Worm (Caenorhabditis elegans) whole organism, L4 larva: ENCODE measurements around the gene str-109.

Experiments used
- D1046.2 ChIP-seq: fragments of 200-800 bp; sonication (Bioruptor generic); IDR thresholded peaks from 2 replicates; pipeline ENCODE4 v1.3.6; 2022; ENCODE audit warnings: missing genetic modification characterization, missing compliant biosample characterization
- F37D6.2 ChIP-seq: sonication (generic microtip); optimal IDR thresholded peaks from 2 replicates; lab custom pipeline; 2016; ENCODE audit warnings: mild to moderate bottlenecking, missing genetic modification characterization, missing compliant biosample characterization
- F49E8.2 ChIP-seq: sonication (generic microtip); optimal IDR thresholded peaks from 2 replicates; lab custom pipeline; 2016; ENCODE audit warnings: missing compliant biosample characterization, mild to moderate bottlenecking, missing genetic modification characterization, borderline replicate concordance
- T20F7.1 ChIP-seq: fragments of 200-800 bp; sonication (Bioruptor generic); optimal IDR thresholded peaks from 2 replicates; lab custom pipeline; 2018; ENCODE audit warnings: mild to moderate bottlenecking, missing genetic modification characterization, missing compliant biosample characterization
- aly-2 ChIP-seq: sonication (generic microtip); optimal IDR thresholded peaks from 2 replicates; lab custom pipeline; 2018; ENCODE audit warnings: missing biosample characterization, missing genetic modification characterization
- attf-4 ChIP-seq: sonication (generic microtip); optimal IDR thresholded peaks from 3 replicates; lab custom pipeline; 2017; ENCODE audit warnings: missing biosample characterization, missing genetic modification characterization
- ceh-28 ChIP-seq: fragments of 150-350 bp; optimal IDR thresholded peaks from 2 replicates; lab custom pipeline; 2014; ENCODE audit warnings: missing biosample characterization, missing genetic modification reagents, missing genetic modification characterization
- ceh-44 ChIP-seq: fragments of 200-800 bp; sonication (Bioruptor generic); IDR thresholded peaks from 2 replicates; pipeline ENCODE4 v1.3.6; 2022; ENCODE audit warnings: missing genetic modification reagents, missing genetic modification characterization, missing compliant biosample characterization
- cey-2 ChIP-seq: sonication (generic microtip); optimal IDR thresholded peaks from 3 replicates; lab custom pipeline; 2017; ENCODE audit warnings: missing genetic modification characterization, mild to moderate bottlenecking, missing compliant biosample characterization, antibody characterized with exemption, borderline replicate concordance; ENCODE audit not compliant: insufficient read depth
- dve-1 ChIP-seq: sonication (generic microtip); optimal IDR thresholded peaks from 2 replicates; lab custom pipeline; 2017; ENCODE audit warnings: antibody characterized with exemption, mild to moderate bottlenecking, missing genetic modification characterization, missing compliant biosample characterization; ENCODE audit not compliant: insufficient read depth
- hmg-1.1 ChIP-seq: fragments of 200-800 bp; sonication (Bioruptor generic); IDR thresholded peaks from 2 replicates; pipeline ENCODE4 v1.3.6; 2022; ENCODE audit warnings: missing genetic modification reagents, missing genetic modification characterization, missing compliant biosample characterization
- lim-7 ChIP-seq: fragments of 200-800 bp; sonication (Bioruptor generic); IDR thresholded peaks from 2 replicates; pipeline ENCODE4 v1.3.6; 2022; ENCODE audit warnings: missing genetic modification characterization, missing compliant biosample characterization
- lin-1 ChIP-seq: fragments of 200-800 bp; sonication (Bioruptor generic); IDR thresholded peaks from 2 replicates; pipeline ENCODE4 v1.3.6; 2022; ENCODE audit warnings: missing genetic modification reagents, missing genetic modification characterization, missing compliant biosample characterization
- lin-29 ChIP-seq: fragments of 200-800 bp; sonication (Bioruptor generic); IDR thresholded peaks from 2 replicates; pipeline ENCODE4 v1.3.6; 2022; ENCODE audit warnings: missing genetic modification reagents, missing genetic modification characterization, missing compliant biosample characterization
- lin-38 ChIP-seq: fragments of 200-800 bp; sonication (Bioruptor generic); IDR thresholded peaks from 2 replicates; pipeline ENCODE4 v1.3.6; 2022; ENCODE audit warnings: missing genetic modification reagents, missing genetic modification characterization, missing compliant biosample characterization
- madf-5 ChIP-seq, 2 experiments: fragments of 200-800 bp; sonication (Bioruptor generic); IDR thresholded peaks; 2 replicates each; pipeline ENCODE4 v1.3.6; 2022; ENCODE audit warnings: missing compliant biosample characterization in 2 of 2, missing genetic modification characterization in 2 of 2
- mdt-29 ChIP-seq: fragments of 200-800 bp; sonication (Bioruptor generic); IDR thresholded peaks from 2 replicates; pipeline ENCODE4 v1.3.6; 2022; ENCODE audit warnings: missing genetic modification reagents, missing genetic modification characterization, missing compliant biosample characterization
- mep-1 ChIP-seq: fragments of 150-350 bp; sonication (generic microtip); optimal IDR thresholded peaks from 3 replicates; lab custom pipeline; 2014; ENCODE audit warnings: missing biosample characterization, missing genetic modification characterization
- mes-2 ChIP-seq: sonication (generic microtip); optimal IDR thresholded peaks from 2 replicates; lab custom pipeline; 2016; ENCODE audit warnings: missing genotype, mild to moderate bottlenecking, missing genetic modification characterization, missing compliant biosample characterization; ENCODE audit not compliant: poor library complexity, severe bottlenecking
- mxl-3 ChIP-seq: fragments of 200-800 bp; sonication (Bioruptor generic); optimal IDR thresholded peaks from 2 replicates; lab custom pipeline; 2018; ENCODE audit warnings: mild to moderate bottlenecking, missing genetic modification characterization, missing compliant biosample characterization
- nhr-6 ChIP-seq: fragments of 150-350 bp; optimal IDR thresholded peaks from 2 replicates; lab custom pipeline; 2014; ENCODE audit warnings: missing biosample characterization, missing genetic modification characterization
- nhr-77 ChIP-seq: fragments of 150-350 bp; optimal IDR thresholded peaks from 2 replicates; lab custom pipeline; 2014; ENCODE audit warnings: missing biosample characterization, missing genetic modification characterization
- pha-4 ChIP-seq, 2 experiments: fragments of 150-350 bp in 1 of 2; fragments of 200-800 bp in 1 of 2; sonication (Bioruptor generic) in 1 of 2; IDR thresholded peaks in 1 of 2; optimal IDR thresholded peaks in 1 of 2; 2 replicates each; pipeline versions ENCODE4 v1.3.6 to Lab custom; 2014 to 2022; ENCODE audit warnings: missing genetic modification characterization in 2 of 2, missing genetic modification reagents in 2 of 2, missing biosample characterization in 1 of 2, missing compliant biosample characterization in 1 of 2
- snpc-1.2 ChIP-seq: fragments of 200-800 bp; sonication (Bioruptor generic); IDR thresholded peaks from 2 replicates; pipeline ENCODE4 v1.3.6; 2022; ENCODE audit warnings: missing genetic modification reagents, missing genetic modification characterization, missing compliant biosample characterization
- spr-3 ChIP-seq: fragments of 200-800 bp; sonication (Bioruptor generic); optimal IDR thresholded peaks from 2 replicates; lab custom pipeline; 2018; ENCODE audit warnings: mild to moderate bottlenecking, missing genetic modification characterization, missing compliant biosample characterization
- tag-97 ChIP-seq: fragments of 200-800 bp; sonication (Bioruptor generic); IDR thresholded peaks from 2 replicates; pipeline ENCODE4 v1.3.6; 2022; ENCODE audit warnings: missing genetic modification characterization, missing compliant biosample characterization
- unc-62 ChIP-seq, 3 experiments: fragments of 150-350 bp in 1 of 3; sonication (generic microtip); optimal IDR thresholded peaks in 2 of 3; peaks in 1 of 3; 1 replicate in 1 of 3; 2 replicates in 2 of 3; lab custom pipeline; 2014 to 2017; ENCODE audit warnings: missing biosample characterization in 3 of 3, missing genetic modification characterization in 3 of 3, missing genetic modification reagents in 3 of 3, missing genotype in 1 of 3
- zag-1 ChIP-seq: fragments of 150-350 bp; optimal IDR thresholded peaks from 2 replicates; lab custom pipeline; 2014; ENCODE audit warnings: missing biosample characterization, missing genetic modification characterization
- zip-2 ChIP-seq: fragments of 150-350 bp; optimal IDR thresholded peaks from 2 replicates; lab custom pipeline; 2014; ENCODE audit warnings: missing biosample characterization, missing genetic modification characterization
- ztf-7 ChIP-seq: fragments of 150-350 bp; optimal IDR thresholded peaks from 2 replicates; lab custom pipeline; 2014; ENCODE audit warnings: missing biosample characterization, missing genetic modification characterization

Gene str-109

DNA sequence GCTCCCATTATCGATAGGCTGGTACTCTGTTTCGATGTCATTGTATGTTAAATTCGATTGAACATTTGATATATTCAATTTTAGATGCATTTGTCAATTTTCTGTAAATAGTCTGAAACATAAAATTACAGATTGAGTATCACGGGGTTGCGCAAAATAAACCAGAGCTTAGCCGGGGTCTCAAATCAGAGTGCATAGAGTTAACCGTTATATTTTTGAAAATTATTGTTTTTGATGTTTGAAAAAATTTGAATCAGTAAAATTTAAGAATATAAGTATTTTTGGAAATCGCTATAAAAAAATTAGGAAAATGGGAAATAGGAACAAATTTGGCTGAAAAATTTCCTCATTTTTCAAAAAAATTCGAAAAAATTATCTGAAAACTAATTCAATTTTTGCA lies 2.4 kb downstream of the str-109 start, which contains the start of gene F10A3.17:
F10A3.17 (minus strand) TSS at position 101 of the 400 bp plus-strand sequence.
- TF ChIP-seq dve-1 (no peak), nhr-6 (no peak), lin-29 (GFP tag; lab: Robert Waterston, UW) (no peak), nhr-77 (tag; lab: Kevin White, UChicago) (no peak), madf-5 (GFP tag; IDR thresholded peaks at IDR 0.05; lab: Robert Waterston, UW) (no peak), T20F7.1 (GFP tag; lab: Kevin White, UChicago) (no peak), mep-1 (tag; lab: Kevin White, UChicago) (no peak), F49E8.2 (tag; lab: Kevin White, UChicago) (no peak), mes-2 (tag; lab: Kevin White, UChicago) (no peak), ceh-28 (no peak), ztf-7 (no peak), lin-38 (GFP tag; lab: Robert Waterston, UW) (no peak), zip-2 (tag; lab: Kevin White, UChicago) (no peak), mdt-29 (GFP tag; lab: Robert Waterston, UW) (no peak), hmg-1.1 (no peak), spr-3 (GFP tag; lab: Kevin White, UChicago) (no peak), lim-7 (GFP tag; lab: Robert Waterston, UW) (no peak)

DNA sequence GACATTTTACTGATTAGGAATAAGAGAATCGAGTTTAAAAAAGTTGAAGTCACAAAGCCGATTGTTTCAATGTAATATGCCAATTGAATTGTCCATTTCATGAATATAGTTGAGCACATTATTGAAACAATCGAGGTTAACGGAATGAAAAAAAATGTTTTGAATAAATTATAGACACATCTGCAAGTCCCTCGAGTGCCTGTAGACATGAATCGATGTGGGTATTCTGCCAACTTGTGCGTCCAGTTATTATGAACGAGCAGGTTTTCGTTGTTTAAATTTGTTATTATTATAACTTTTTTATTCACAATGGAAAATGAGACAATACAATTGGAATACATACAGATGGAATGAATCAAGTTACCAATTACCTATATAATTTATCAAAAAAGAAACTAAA lies 3.6 kb downstream of the str-109 start, which contains the start of gene str-99:
str-99 (minus strand) TSS at position 101 of the 400 bp plus-strand sequence.
- no peak for TF ChIP-seq zip-2 (tag; lab: Kevin White, UChicago)
- TF ChIP-seq unc-62 (GFP tag; optimal IDR thresholded peaks at IDR 0.05 in 1 of 2; lab: Kevin White, UChicago): peak in 1 of 2 experiments; percentile 39
- TF ChIP-seq unc-62 (tag; optimal IDR thresholded peaks at IDR 0.05; lab: Kevin White, UChicago): no peak

DNA sequence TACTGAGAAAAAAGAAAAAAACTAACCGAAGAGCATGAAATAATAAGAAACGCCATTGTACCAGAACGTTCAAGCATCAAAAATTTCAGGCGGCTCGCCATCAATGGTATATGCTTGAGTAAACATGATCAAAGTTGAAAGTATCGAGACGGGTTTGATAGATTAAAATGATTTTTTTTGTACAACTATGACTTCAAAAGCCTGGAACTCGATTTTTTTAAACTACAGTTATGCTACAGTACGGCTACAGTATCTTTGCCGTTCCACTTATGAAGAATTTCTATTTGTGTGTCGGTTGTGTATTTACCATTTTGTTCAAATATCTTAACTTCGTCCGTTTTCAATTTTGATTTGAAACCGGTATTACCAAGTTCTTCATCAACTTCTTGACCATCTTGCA lies 6.9 kb downstream of the str-109 start, which contains the start of gene str-97:
str-97 (minus strand) TSS at position 101 of the 400 bp plus-strand sequence.
- TF ChIP-seq pha-4 (GFP tag; IDR thresholded peaks at IDR 0.05; lab: Robert Waterston, UW) (no peak), pha-4 (tag; optimal IDR thresholded peaks at IDR 0.05; lab: Kevin White, UChicago) (no peak), unc-62 (GFP tag; optimal IDR thresholded peaks at IDR 0.05 in 1 of 2; lab: Kevin White, UChicago) (peak in 1 of 2 experiments; percentile 62), unc-62 (tag; optimal IDR thresholded peaks at IDR 0.05; lab: Kevin White, UChicago) (no peak)

DNA sequence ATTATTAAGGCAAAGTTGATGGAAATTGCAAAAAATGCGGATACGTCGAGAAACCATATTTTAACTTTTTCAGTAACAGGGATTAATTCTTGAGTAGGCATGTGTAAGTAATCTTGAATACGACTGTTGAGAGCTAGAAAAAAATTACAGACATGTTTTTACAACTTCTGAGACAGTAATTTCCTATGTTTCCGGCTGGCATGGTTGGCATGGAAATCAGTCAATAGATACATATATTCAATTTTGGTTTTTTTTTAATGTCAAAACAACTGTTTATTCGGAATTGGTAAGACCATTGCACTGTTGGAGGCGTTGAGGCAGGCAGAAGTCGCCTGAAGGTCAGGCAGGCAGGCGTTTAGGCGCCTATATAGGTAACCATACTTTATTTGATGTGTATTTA lies 8.6 kb downstream of the str-109 start, which contains the start of gene str-254:
str-254 (minus strand) TSS at position 101 of the 400 bp plus-strand sequence.
- TF ChIP-seq attf-4 (tag; lab: Kevin White, UChicago) (no peak), ceh-44 (no peak), nhr-77 (tag; lab: Kevin White, UChicago) (no peak), F37D6.2 (tag; lab: Kevin White, UChicago) (no peak), cey-2 (tag; lab: Kevin White, UChicago) (no peak), tag-97 (GFP tag; lab: Robert Waterston, UW) (no peak), snpc-1.2 (GFP tag; lab: Robert Waterston, UW) (no peak), mes-2 (tag; lab: Kevin White, UChicago) (no peak)

DNA sequence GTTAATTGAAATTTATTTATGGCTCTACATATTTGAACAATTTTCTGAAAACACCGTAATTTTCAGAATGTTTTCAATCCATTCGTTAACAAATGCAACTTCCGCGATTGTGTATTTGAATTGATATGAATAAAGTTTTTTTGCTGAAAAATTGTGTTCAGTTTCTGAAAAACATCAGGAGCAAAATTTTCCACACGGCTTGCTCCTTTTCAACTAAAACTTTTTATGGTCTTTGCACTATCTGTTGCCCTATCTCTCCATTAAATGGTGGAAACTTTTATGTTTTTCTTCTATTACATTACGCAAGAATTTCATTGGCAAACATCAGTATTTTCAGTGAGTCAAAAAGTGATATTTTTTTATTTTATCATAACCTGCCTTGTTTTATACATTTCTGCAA lies 13.2 kb downstream of the str-109 start, which contains the start of gene F10A3.4:
F10A3.4 (plus strand) TSS at position 301 of the 400 bp plus-strand sequence.
- TF ChIP-seq lin-1 (GFP tag; lab: Robert Waterston, UW) (no peak), mxl-3 (GFP tag; lab: Kevin White, UChicago) (no peak), zag-1 (tag; lab: Kevin White, UChicago) (no peak)

DNA sequence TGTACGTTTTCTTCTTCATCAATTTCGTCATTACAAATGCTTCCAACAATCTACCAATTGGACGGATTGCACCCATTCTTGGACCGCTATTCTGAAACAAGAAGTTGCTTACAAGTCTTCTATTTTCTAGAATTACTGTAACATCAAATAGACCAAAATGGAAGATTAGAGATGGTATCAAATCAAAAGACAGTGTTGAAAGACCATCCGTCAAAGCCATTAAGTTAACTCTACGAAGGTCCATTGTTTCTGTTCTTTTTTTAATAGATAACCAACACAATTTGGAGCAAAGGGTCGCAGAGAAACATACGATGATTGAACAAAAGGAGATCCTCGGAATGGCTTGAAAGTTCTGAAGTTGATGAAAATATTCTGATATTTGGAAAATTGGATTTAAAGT lies 17.0 kb downstream of the str-109 start:
- TF ChIP-seq D1046.2 (GFP tag; lab: Robert Waterston, UW): no peak
- TF ChIP-seq aly-2 (tag; lab: Kevin White, UChicago): no peak
- peak in 1 of 2 experiments; percentile 91 for TF ChIP-seq unc-62 (GFP tag; optimal IDR thresholded peaks at IDR 0.05 in 1 of 2; lab: Kevin White, UChicago)
- TF ChIP-seq unc-62 (tag; optimal IDR thresholded peaks at IDR 0.05; lab: Kevin White, UChicago): no peak
